Worm (Caenorhabditis elegans) whole organism, L4 larva: ENCODE data around the gene T10D4.11.

Experiments
- F44E2.7 ChIP-seq: fragments of 200-800 bp; sonication (Bioruptor generic); IDR thresholded peaks from 2 replicates; pipeline ENCODE4 v2.1.2; 2022; ENCODE audit warnings: missing genetic modification characterization, missing compliant biosample characterization
- F49E8.2 ChIP-seq: sonication (generic microtip); optimal IDR thresholded peaks from 2 replicates; lab custom pipeline; 2016; ENCODE audit warnings: missing compliant biosample characterization, mild to moderate bottlenecking, missing genetic modification characterization, borderline replicate concordance
- ZK337.2 ChIP-seq: fragments of 200-800 bp; sonication (Bioruptor generic); IDR thresholded peaks from 2 replicates; pipeline ENCODE4 v1.3.6; 2022; ENCODE audit warnings: missing genetic modification reagents, missing genetic modification characterization, missing compliant biosample characterization
- aha-1 ChIP-seq: fragments of 150-350 bp; peaks from one replicate; lab custom pipeline; 2014; ENCODE audit warnings: missing biosample characterization, missing genetic modification characterization
- arid-1 ChIP-seq: fragments of 200-800 bp; sonication (Bioruptor generic); conservative IDR thresholded peaks from 2 replicates; pipeline ENCODE4 v1.3.6; 2022; ENCODE audit warnings: missing genetic modification reagents, missing genetic modification characterization, missing compliant biosample characterization
- attf-4 ChIP-seq: sonication (generic microtip); optimal IDR thresholded peaks from 3 replicates; lab custom pipeline; 2017; ENCODE audit warnings: missing biosample characterization, missing genetic modification characterization
- daf-16 ChIP-seq, 3 experiments: sonication (generic microtip); optimal IDR thresholded peaks; 2 replicates each; lab custom pipeline; 2016 to 2017; ENCODE audit warnings: missing genetic modification characterization in 3 of 3, missing genetic modification reagents in 3 of 3, mild to moderate bottlenecking in 2 of 3, missing compliant biosample characterization in 2 of 3, missing biosample characterization in 1 of 3, moderate library complexity in 1 of 3
- daf-8 ChIP-seq: fragments of 200-800 bp; sonication (Bioruptor generic); IDR thresholded peaks from 2 replicates; pipeline ENCODE4 v1.3.6; 2022; ENCODE audit warnings: missing genetic modification characterization, missing compliant biosample characterization
- dpl-1 ChIP-seq: fragments of 150-350 bp; optimal IDR thresholded peaks from 2 replicates; lab custom pipeline; 2014; ENCODE audit warnings: missing biosample characterization, missing genetic modification reagents, missing genetic modification characterization
- egl-43 ChIP-seq: fragments of 200-800 bp; sonication (Bioruptor generic); IDR thresholded peaks from 2 replicates; pipeline ENCODE4 v1.3.6; 2022; ENCODE audit warnings: missing genetic modification reagents, missing genetic modification characterization, missing compliant biosample characterization
- fkh-10 ChIP-seq: fragments of 150-350 bp; optimal IDR thresholded peaks from 2 replicates; lab custom pipeline; 2014; ENCODE audit warnings: missing biosample characterization, missing genetic modification reagents, missing genetic modification characterization
- fos-1 ChIP-seq: fragments of 150-350 bp; optimal IDR thresholded peaks from 2 replicates; lab custom pipeline; 2014; ENCODE audit warnings: missing biosample characterization, missing genetic modification characterization
- hif-1 ChIP-seq, 2 experiments: sonication (generic microtip); optimal IDR thresholded peaks; 2 replicates each; lab custom pipeline; 2016 to 2017; ENCODE audit warnings: missing compliant biosample characterization in 2 of 2, missing genetic modification characterization in 2 of 2, missing genetic modification reagents in 2 of 2, missing genotype in 2 of 2, mild to moderate bottlenecking in 1 of 2
- hlh-30 ChIP-seq: sonication (generic microtip); optimal IDR thresholded peaks from 2 replicates; lab custom pipeline; 2017; ENCODE audit warnings: antibody characterized with exemption, mild to moderate bottlenecking, missing genetic modification characterization, missing compliant biosample characterization; ENCODE audit not compliant: insufficient read depth
- hmg-1.1 ChIP-seq: fragments of 200-800 bp; sonication (Bioruptor generic); IDR thresholded peaks from 2 replicates; pipeline ENCODE4 v1.3.6; 2022; ENCODE audit warnings: missing genetic modification reagents, missing genetic modification characterization, missing compliant biosample characterization
- jun-1 ChIP-seq: fragments of 150-350 bp; optimal IDR thresholded peaks from 2 replicates; lab custom pipeline; 2014; ENCODE audit warnings: missing biosample characterization, missing genetic modification reagents, missing genetic modification characterization
- lin-29 ChIP-seq: fragments of 200-800 bp; sonication (Bioruptor generic); IDR thresholded peaks from 2 replicates; pipeline ENCODE4 v1.3.6; 2022; ENCODE audit warnings: missing genetic modification reagents, missing genetic modification characterization, missing compliant biosample characterization
- lin-38 ChIP-seq: fragments of 200-800 bp; sonication (Bioruptor generic); IDR thresholded peaks from 2 replicates; pipeline ENCODE4 v1.3.6; 2022; ENCODE audit warnings: missing genetic modification reagents, missing genetic modification characterization, missing compliant biosample characterization
- lsy-2 ChIP-seq, 2 experiments: fragments of 150-350 bp in 1 of 2; sonication (generic microtip) in 1 of 2; optimal IDR thresholded peaks; 2 replicates each; lab custom pipeline; 2014 to 2017; ENCODE audit warnings: missing biosample characterization in 2 of 2, missing genetic modification characterization in 2 of 2
- madf-5 ChIP-seq, 2 experiments: fragments of 200-800 bp; sonication (Bioruptor generic); IDR thresholded peaks; 2 replicates each; pipeline ENCODE4 v1.3.6; 2022; ENCODE audit warnings: missing compliant biosample characterization in 2 of 2, missing genetic modification characterization in 2 of 2
- mdl-1 ChIP-seq, 2 experiments: fragments of 150-350 bp in 1 of 2; sonication (generic microtip) in 1 of 2; optimal IDR thresholded peaks; 2 replicates each; lab custom pipeline; 2014 to 2017; ENCODE audit warnings: missing biosample characterization in 2 of 2, missing genetic modification characterization in 2 of 2
- mdt-29 ChIP-seq: fragments of 200-800 bp; sonication (Bioruptor generic); IDR thresholded peaks from 2 replicates; pipeline ENCODE4 v1.3.6; 2022; ENCODE audit warnings: missing genetic modification reagents, missing genetic modification characterization, missing compliant biosample characterization
- mes-2 ChIP-seq: sonication (generic microtip); optimal IDR thresholded peaks from 2 replicates; lab custom pipeline; 2016; ENCODE audit warnings: missing genotype, mild to moderate bottlenecking, missing genetic modification characterization, missing compliant biosample characterization; ENCODE audit not compliant: poor library complexity, severe bottlenecking
- nhr-11 ChIP-seq: fragments of 150-350 bp; optimal IDR thresholded peaks from 2 replicates; lab custom pipeline; 2014; ENCODE audit warnings: missing biosample characterization, missing genetic modification characterization
- nhr-237 ChIP-seq: sonication (generic microtip); optimal IDR thresholded peaks from 2 replicates; lab custom pipeline; 2017; ENCODE audit warnings: missing biosample characterization, missing genetic modification characterization
- nhr-28 ChIP-seq: fragments of 150-350 bp; optimal IDR thresholded peaks from 2 replicates; lab custom pipeline; 2014; ENCODE audit warnings: missing biosample characterization, missing genetic modification characterization
- nhr-48 ChIP-seq: sonication (generic microtip); optimal IDR thresholded peaks from 2 replicates; lab custom pipeline; 2016; ENCODE audit warnings: mild to moderate bottlenecking, missing genetic modification characterization, missing compliant biosample characterization
- nhr-76 ChIP-seq: fragments of 150-350 bp; optimal IDR thresholded peaks from 2 replicates; lab custom pipeline; 2014; ENCODE audit warnings: missing biosample characterization, missing genetic modification characterization
- pha-4 ChIP-seq, 2 experiments: fragments of 150-350 bp in 1 of 2; fragments of 200-800 bp in 1 of 2; sonication (Bioruptor generic) in 1 of 2; IDR thresholded peaks in 1 of 2; optimal IDR thresholded peaks in 1 of 2; 2 replicates each; pipeline versions ENCODE4 v1.3.6 to Lab custom; 2014 to 2022; ENCODE audit warnings: missing genetic modification characterization in 2 of 2, missing genetic modification reagents in 2 of 2, missing biosample characterization in 1 of 2, missing compliant biosample characterization in 1 of 2
- pqm-1 ChIP-seq: sonication (generic microtip); optimal IDR thresholded peaks from 2 replicates; lab custom pipeline; 2017; ENCODE audit warnings: missing biosample characterization, missing genetic modification characterization
- sdz-12 ChIP-seq: fragments of 200-800 bp; sonication (Bioruptor generic); optimal IDR thresholded peaks from 2 replicates; lab custom pipeline; 2018; ENCODE audit warnings: mild to moderate bottlenecking, missing genetic modification characterization, missing compliant biosample characterization
- set-16 ChIP-seq: fragments of 200-800 bp; sonication (Bioruptor generic); IDR thresholded peaks from 2 replicates; pipeline ENCODE4 v1.3.6; 2022; ENCODE audit warnings: missing genetic modification reagents, missing genetic modification characterization, missing compliant biosample characterization
- snpc-1.2 ChIP-seq: fragments of 200-800 bp; sonication (Bioruptor generic); IDR thresholded peaks from 2 replicates; pipeline ENCODE4 v1.3.6; 2022; ENCODE audit warnings: missing genetic modification reagents, missing genetic modification characterization, missing compliant biosample characterization
- snpc-4 ChIP-seq: fragments of 150-350 bp; optimal IDR thresholded peaks from 2 replicates; lab custom pipeline; 2014; ENCODE audit warnings: missing biosample characterization, missing genetic modification characterization
- spr-3 ChIP-seq: fragments of 200-800 bp; sonication (Bioruptor generic); optimal IDR thresholded peaks from 2 replicates; lab custom pipeline; 2018; ENCODE audit warnings: mild to moderate bottlenecking, missing genetic modification characterization, missing compliant biosample characterization
- unc-130 ChIP-seq: sonication (generic microtip); optimal IDR thresholded peaks from 2 replicates; lab custom pipeline; 2016; ENCODE audit warnings: missing genetic modification reagents, missing genetic modification characterization, missing compliant biosample characterization
- unc-39 ChIP-seq: sonication (generic microtip); optimal IDR thresholded peaks from 2 replicates; lab custom pipeline; 2017; ENCODE audit warnings: missing biosample characterization, missing genetic modification characterization
- vab-7 ChIP-seq: fragments of 200-800 bp; sonication (Bioruptor generic); IDR thresholded peaks from 2 replicates; pipeline ENCODE4 v1.3.6; 2022; ENCODE audit warnings: missing genetic modification reagents, missing genetic modification characterization, missing compliant biosample characterization
- zag-1 ChIP-seq: fragments of 150-350 bp; optimal IDR thresholded peaks from 2 replicates; lab custom pipeline; 2014; ENCODE audit warnings: missing biosample characterization, missing genetic modification characterization
- zfp-2 ChIP-seq: sonication (generic microtip); optimal IDR thresholded peaks from 2 replicates; lab custom pipeline; 2016; ENCODE audit warnings: mild to moderate bottlenecking, missing genetic modification characterization, missing compliant biosample characterization
- ztf-11 ChIP-seq: fragments of 150-350 bp; optimal IDR thresholded peaks from 2 replicates; lab custom pipeline; 2014; ENCODE audit warnings: missing biosample characterization, missing genetic modification characterization

Gene T10D4.11

ce11 chrII:3118907-3119382 lies 30.5 kb downstream of the T10D4.11 start, which contains the start of gene T10D4.6 (continued):
- no peak for TF ChIP-seq attf-4 (tag; lab: Kevin White, UChicago)
- TF ChIP-seq lsy-2 (tag; optimal IDR thresholded peaks at IDR 0.05; lab: Kevin White, UChicago): no peak
- TF ChIP-seq arid-1 (GFP tag; lab: Robert Waterston, UW): no peak
- TF ChIP-seq, all 104 proteins: peak for 4

ce11 chrII:3117471-3117870 lies 31.9 kb downstream of the T10D4.11 start, which contains the start of gene T10D4.7:
TSS of gene T10D4.7 (plus strand) at chrII:3117771.
- TF ChIP-seq daf-8: no peak

- no peak for TF ChIP-seq fkh-10 (GFP tag; lab: Kevin White, UChicago)
- TF ChIP-seq ZK337.2 (GFP tag; lab: Robert Waterston, UW): no peak
- no peak for TF ChIP-seq zag-1 (tag; lab: Kevin White, UChicago)
- no peak for TF ChIP-seq mes-2 (tag; lab: Kevin White, UChicago)
- TF ChIP-seq hif-1 (tag; optimal IDR thresholded peaks at IDR 0.05; lab: Kevin White, UChicago): no peak
- no peak for TF ChIP-seq F49E8.2
- no peak for TF ChIP-seq spr-3 (GFP tag; lab: Kevin White, UChicago)
- TF ChIP-seq unc-39 (tag; lab: Kevin White, UChicago): no peak
- TF ChIP-seq lin-38 (GFP tag; lab: Robert Waterston, UW): no peak
- TF ChIP-seq daf-16 (GFP tag; optimal IDR thresholded peaks at IDR 0.05; lab: Kevin White, UChicago): no peak
- TF ChIP-seq daf-16 (tag; optimal IDR thresholded peaks at IDR 0.05; lab: Kevin White, UChicago): no peak
- TF ChIP-seq mdt-29: no peak
- no peak for TF ChIP-seq nhr-76
- TF ChIP-seq unc-130 (GFP tag; lab: Kevin White, UChicago): no peak
- TF ChIP-seq nhr-28: no peak
- TF ChIP-seq zfp-2: no peak
- no peak for TF ChIP-seq aha-1 (tag; lab: Kevin White, UChicago)
- no peak for TF ChIP-seq hlh-30 (tag; lab: Kevin White, UChicago)
- TF ChIP-seq madf-5 (GFP tag; IDR thresholded peaks at IDR 0.05; lab: Robert Waterston, UW): no peak
- TF ChIP-seq attf-4 (tag; lab: Kevin White, UChicago): no peak
- TF ChIP-seq snpc-1.2 (GFP tag; lab: Robert Waterston, UW): no peak
Measured at ce11 chrII:3113934-3114333, 35.5 kb downstream of the T10D4.11 start, which contains the start of gene clec-123. TSS of gene clec-123 (plus strand) at chrII:3114234.

- peak; percentile 22; the same call in 1 of the 2 replicates for TF ChIP-seq pha-4 (GFP tag; IDR thresholded peaks at IDR 0.05; lab: Robert Waterston, UW)
- no peak for TF ChIP-seq pha-4 (tag; optimal IDR thresholded peaks at IDR 0.05; lab: Kevin White, UChicago)
- TF ChIP-seq set-16 (GFP tag; lab: Robert Waterston, UW): peak; percentile 88
- TF ChIP-seq nhr-237 (tag; lab: Kevin White, UChicago): no peak
- TF ChIP-seq snpc-4: peak; percentile 53
- TF ChIP-seq, all 104 proteins: peak for 3
Measured at ce11 chrII:3113289-3113688, 36.1 kb downstream of the T10D4.11 start.

- TF ChIP-seq lin-29 (GFP tag; lab: Robert Waterston, UW) (no peak), F44E2.7 (GFP tag; lab: Robert Waterston, UW) (no peak), vab-7 (GFP tag; lab: Robert Waterston, UW) (no peak), mdt-29 (no peak), spr-3 (GFP tag; lab: Kevin White, UChicago) (no peak), unc-39 (tag; lab: Kevin White, UChicago) (no peak), nhr-48 (tag; lab: Kevin White, UChicago) (no peak), dpl-1 (GFP tag; lab: Kevin White, UChicago) (no peak), hmg-1.1 (GFP tag; lab: Robert Waterston, UW) (no peak), mes-2 (tag; lab: Kevin White, UChicago) (no peak), lsy-2 (tag; optimal IDR thresholded peaks at IDR 0.05; lab: Kevin White, UChicago) (no peak), mdl-1 (tag; optimal IDR thresholded peaks at IDR 0.05; lab: Kevin White, UChicago) (no peak), egl-43 (GFP tag; lab: Robert Waterston, UW) (no peak), pqm-1 (tag; lab: Kevin White, UChicago) (no peak), fos-1 (tag; lab: Kevin White, UChicago) (no peak), madf-5 (GFP tag; IDR thresholded peaks at IDR 0.05; lab: Robert Waterston, UW) (no peak), nhr-11 (tag; lab: Kevin White, UChicago) (no peak), sdz-12 (GFP tag; lab: Kevin White, UChicago) (no peak), ztf-11 (no peak), jun-1 (no peak)
Measured at ce11 chrII:3112313-3112712, 37.1 kb downstream of the T10D4.11 start, which contains the start of gene Y25C1A.2. TSS of gene Y25C1A.2 (plus strand) at chrII:3112613.
